Fruit fly (Drosophila melanogaster): Measurements from ENCODE around the gene CG31189.

DNA sequence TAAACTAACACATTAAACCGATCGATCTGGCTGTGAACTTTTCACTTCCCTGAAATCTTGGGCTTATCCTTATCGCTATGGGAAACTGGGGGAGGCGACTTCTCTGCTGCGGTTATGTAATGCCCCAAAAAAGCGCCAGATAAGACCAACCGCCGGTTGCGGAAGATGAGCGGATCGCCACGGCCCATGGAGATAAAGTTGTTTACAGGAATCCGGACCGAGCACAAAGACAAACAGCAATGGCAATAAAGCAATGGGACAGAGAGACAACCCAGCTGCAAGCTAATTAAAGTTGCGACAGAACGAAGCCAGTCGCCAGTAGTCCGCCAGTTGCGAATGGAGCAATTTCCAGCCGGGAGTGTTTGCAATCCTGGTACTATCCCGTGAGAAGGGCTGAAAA, 30.0 kb downstream of the CG31189 start, which contains the start of gene CG5697:
- TF ChIP-seq Dll (optimal IDR thresholded peaks at IDR 0.05) (no peak), psq (optimal IDR thresholded peaks at IDR 0.05) (no peak), usp (GFP tag; optimal IDR thresholded peaks at IDR 0.05) (no peak), CG8478 (optimal IDR thresholded peaks at IDR 0.05) (no peak), pan (optimal IDR thresholded peaks at IDR 0.05) (no peak), EcR (GFP tag; optimal IDR thresholded peaks at IDR 0.05) (no peak)
